Worm (Caenorhabditis elegans) whole organism, L4 larva: ENCODE measurements around the gene C15H9.11.

Experiments used
- F44E2.7 ChIP-seq: fragments of 200-800 bp; sonication (Bioruptor generic); IDR thresholded peaks from 2 replicates; pipeline ENCODE4 v2.1.2; 2022; ENCODE audit warnings: missing genetic modification characterization, missing compliant biosample characterization
- T20F7.1 ChIP-seq: fragments of 200-800 bp; sonication (Bioruptor generic); optimal IDR thresholded peaks from 2 replicates; lab custom pipeline; 2018; ENCODE audit warnings: mild to moderate bottlenecking, missing genetic modification characterization, missing compliant biosample characterization
- T26A8.4 ChIP-seq: fragments of 200-800 bp; sonication (Bioruptor generic); IDR thresholded peaks from 2 replicates; pipeline ENCODE4 v1.3.6; 2022; ENCODE audit warnings: missing genetic modification characterization, missing compliant biosample characterization
- ZK337.2 ChIP-seq: fragments of 200-800 bp; sonication (Bioruptor generic); IDR thresholded peaks from 2 replicates; pipeline ENCODE4 v1.3.6; 2022; ENCODE audit warnings: missing genetic modification reagents, missing genetic modification characterization, missing compliant biosample characterization
- ZK546.5 ChIP-seq, 2 experiments: sonication (generic microtip); optimal IDR thresholded peaks; 2 replicates each; lab custom pipeline; 2017; ENCODE audit warnings: missing biosample characterization in 2 of 2, missing genetic modification characterization in 2 of 2
- aha-1 ChIP-seq: fragments of 150-350 bp; peaks from one replicate; lab custom pipeline; 2014; ENCODE audit warnings: missing biosample characterization, missing genetic modification characterization
- aly-2 ChIP-seq: sonication (generic microtip); optimal IDR thresholded peaks from 2 replicates; lab custom pipeline; 2018; ENCODE audit warnings: missing biosample characterization, missing genetic modification characterization
- ama-1 ChIP-seq: fragments of 150-350 bp; optimal IDR thresholded peaks from 2 replicates; lab custom pipeline; 2014; ENCODE audit warnings: inconsistent platforms, mixed read lengths
- ceh-32 ChIP-seq: sonication (generic microtip); optimal IDR thresholded peaks from 2 replicates; lab custom pipeline; 2016; ENCODE audit warnings: mild to moderate bottlenecking, missing genetic modification characterization, missing compliant biosample characterization; ENCODE audit not compliant: poor library complexity
- ceh-62 ChIP-seq: sonication (generic microtip); optimal IDR thresholded peaks from 2 replicates; lab custom pipeline; 2017; ENCODE audit warnings: missing biosample characterization, missing genetic modification characterization
- ceh-82 ChIP-seq: sonication (generic microtip); optimal IDR thresholded peaks from 2 replicates; lab custom pipeline; 2017; ENCODE audit warnings: missing biosample characterization, missing genetic modification characterization
- ctbp-1 ChIP-seq: fragments of 200-800 bp; sonication (Bioruptor generic); IDR thresholded peaks from 2 replicates; pipeline ENCODE4 v1.3.6; 2022; ENCODE audit warnings: missing genetic modification reagents, missing genetic modification characterization, missing compliant biosample characterization
- daf-16 ChIP-seq, 3 experiments: sonication (generic microtip); optimal IDR thresholded peaks; 2 replicates each; lab custom pipeline; 2016 to 2017; ENCODE audit warnings: missing genetic modification characterization in 3 of 3, missing genetic modification reagents in 3 of 3, mild to moderate bottlenecking in 2 of 3, missing compliant biosample characterization in 2 of 3, missing biosample characterization in 1 of 3, moderate library complexity in 1 of 3
- daf-19 ChIP-seq: fragments of 200-800 bp; sonication (Bioruptor generic); conservative IDR thresholded peaks from 2 replicates; pipeline ENCODE4 v1.3.6; 2022; ENCODE audit warnings: missing genetic modification characterization, missing compliant biosample characterization
- daf-8 ChIP-seq: fragments of 200-800 bp; sonication (Bioruptor generic); IDR thresholded peaks from 2 replicates; pipeline ENCODE4 v1.3.6; 2022; ENCODE audit warnings: missing genetic modification characterization, missing compliant biosample characterization
- dmd-9 ChIP-seq: fragments of 200-800 bp; sonication (Bioruptor generic); IDR thresholded peaks from 2 replicates; pipeline ENCODE4 v1.3.6; 2022; ENCODE audit warnings: missing genetic modification reagents, missing genetic modification characterization, missing compliant biosample characterization
- duxl-1 ChIP-seq: sonication (generic microtip); optimal IDR thresholded peaks from 2 replicates; lab custom pipeline; 2016; ENCODE audit warnings: mild to moderate bottlenecking, missing genetic modification characterization, moderate library complexity, missing compliant biosample characterization; ENCODE audit not compliant: poor library complexity
- dve-1 ChIP-seq: sonication (generic microtip); optimal IDR thresholded peaks from 2 replicates; lab custom pipeline; 2017; ENCODE audit warnings: antibody characterized with exemption, mild to moderate bottlenecking, missing genetic modification characterization, missing compliant biosample characterization; ENCODE audit not compliant: insufficient read depth
- egl-27 ChIP-seq: sonication (generic microtip); optimal IDR thresholded peaks from 3 replicates; lab custom pipeline; 2017; ENCODE audit warnings: missing biosample characterization, missing genetic modification reagents, missing genetic modification characterization
- egl-43 ChIP-seq: fragments of 200-800 bp; sonication (Bioruptor generic); IDR thresholded peaks from 2 replicates; pipeline ENCODE4 v1.3.6; 2022; ENCODE audit warnings: missing genetic modification reagents, missing genetic modification characterization, missing compliant biosample characterization
- hlh-11 ChIP-seq: fragments of 200-800 bp; sonication (Bioruptor generic); optimal IDR thresholded peaks from 2 replicates; lab custom pipeline; 2018; ENCODE audit warnings: mild to moderate bottlenecking, missing genetic modification characterization, missing compliant biosample characterization
- hmg-1.1 ChIP-seq: fragments of 200-800 bp; sonication (Bioruptor generic); IDR thresholded peaks from 2 replicates; pipeline ENCODE4 v1.3.6; 2022; ENCODE audit warnings: missing genetic modification reagents, missing genetic modification characterization, missing compliant biosample characterization
- lim-7 ChIP-seq: fragments of 200-800 bp; sonication (Bioruptor generic); IDR thresholded peaks from 2 replicates; pipeline ENCODE4 v1.3.6; 2022; ENCODE audit warnings: missing genetic modification characterization, missing compliant biosample characterization
- lin-13 ChIP-seq: fragments of 150-350 bp; optimal IDR thresholded peaks from 2 replicates; lab custom pipeline; 2014; ENCODE audit warnings: missing biosample characterization, missing genetic modification reagents, missing genetic modification characterization
- lin-15B ChIP-seq: fragments of 150-350 bp; sonication (generic microtip); optimal IDR thresholded peaks from 3 replicates; lab custom pipeline; 2014; ENCODE audit warnings: missing biosample characterization, missing genetic modification characterization
- lin-38 ChIP-seq: fragments of 200-800 bp; sonication (Bioruptor generic); IDR thresholded peaks from 2 replicates; pipeline ENCODE4 v1.3.6; 2022; ENCODE audit warnings: missing genetic modification reagents, missing genetic modification characterization, missing compliant biosample characterization
- lin-39 ChIP-seq: fragments of 150-350 bp; optimal IDR thresholded peaks from 2 replicates; lab custom pipeline; 2014; ENCODE audit warnings: missing biosample characterization, missing genetic modification reagents, missing genetic modification characterization
- lir-3 ChIP-seq: sonication (generic microtip); optimal IDR thresholded peaks from 2 replicates; lab custom pipeline; 2016; ENCODE audit warnings: mild to moderate bottlenecking, missing genetic modification characterization, missing compliant biosample characterization
- lsy-2 ChIP-seq, 2 experiments: fragments of 150-350 bp in 1 of 2; sonication (generic microtip) in 1 of 2; optimal IDR thresholded peaks; 2 replicates each; lab custom pipeline; 2014 to 2017; ENCODE audit warnings: missing biosample characterization in 2 of 2, missing genetic modification characterization in 2 of 2
- madf-5 ChIP-seq, 2 experiments: fragments of 200-800 bp; sonication (Bioruptor generic); IDR thresholded peaks; 2 replicates each; pipeline ENCODE4 v1.3.6; 2022; ENCODE audit warnings: missing compliant biosample characterization in 2 of 2, missing genetic modification characterization in 2 of 2
- mep-1 ChIP-seq: fragments of 150-350 bp; sonication (generic microtip); optimal IDR thresholded peaks from 3 replicates; lab custom pipeline; 2014; ENCODE audit warnings: missing biosample characterization, missing genetic modification characterization
- mes-2 ChIP-seq: sonication (generic microtip); optimal IDR thresholded peaks from 2 replicates; lab custom pipeline; 2016; ENCODE audit warnings: missing genotype, mild to moderate bottlenecking, missing genetic modification characterization, missing compliant biosample characterization; ENCODE audit not compliant: poor library complexity, severe bottlenecking
- mxl-2 ChIP-seq: fragments of 200-800 bp; sonication (Bioruptor generic); conservative IDR thresholded peaks from 2 replicates; pipeline ENCODE4 v1.3.6; 2022; ENCODE audit warnings: missing genetic modification reagents, missing genetic modification characterization, missing compliant biosample characterization
- nhr-11 ChIP-seq: fragments of 150-350 bp; optimal IDR thresholded peaks from 2 replicates; lab custom pipeline; 2014; ENCODE audit warnings: missing biosample characterization, missing genetic modification characterization
- nhr-111 ChIP-seq: fragments of 200-800 bp; sonication (Bioruptor generic); optimal IDR thresholded peaks from 2 replicates; lab custom pipeline; 2018; ENCODE audit warnings: mild to moderate bottlenecking, missing genetic modification characterization, missing compliant biosample characterization
- nhr-25 ChIP-seq: sonication (generic microtip); optimal IDR thresholded peaks from 2 replicates; lab custom pipeline; 2017; ENCODE audit warnings: missing genetic modification characterization, mild to moderate bottlenecking, missing compliant biosample characterization, antibody characterized with exemption, moderate library complexity, borderline replicate concordance; ENCODE audit not compliant: insufficient read depth
- nhr-28 ChIP-seq: fragments of 150-350 bp; optimal IDR thresholded peaks from 2 replicates; lab custom pipeline; 2014; ENCODE audit warnings: missing biosample characterization, missing genetic modification characterization
- nhr-41 ChIP-seq: fragments of 200-800 bp; sonication (Bioruptor generic); IDR thresholded peaks from 2 replicates; pipeline ENCODE4 v1.3.6; 2022; ENCODE audit warnings: missing genetic modification reagents, missing genetic modification characterization, missing compliant biosample characterization
- nhr-76 ChIP-seq: fragments of 150-350 bp; optimal IDR thresholded peaks from 2 replicates; lab custom pipeline; 2014; ENCODE audit warnings: missing biosample characterization, missing genetic modification characterization
- php-3 ChIP-seq: fragments of 200-800 bp; sonication (Bioruptor generic); IDR thresholded peaks from 2 replicates; pipeline ENCODE4 v1.3.6; 2022; ENCODE audit warnings: missing genetic modification reagents, missing genetic modification characterization, missing compliant biosample characterization
- pqm-1 ChIP-seq: sonication (generic microtip); optimal IDR thresholded peaks from 2 replicates; lab custom pipeline; 2017; ENCODE audit warnings: missing biosample characterization, missing genetic modification characterization
- rbr-2 ChIP-seq: sonication (generic microtip); optimal IDR thresholded peaks from 2 replicates; lab custom pipeline; 2016; ENCODE audit warnings: missing genotype, missing genetic modification characterization, missing compliant biosample characterization
- spr-1 ChIP-seq: sonication (generic microtip); optimal IDR thresholded peaks from 2 replicates; lab custom pipeline; 2016; ENCODE audit warnings: mild to moderate bottlenecking, missing genetic modification characterization, missing compliant biosample characterization
- tra-1 ChIP-seq: fragments of 200-800 bp; sonication (Bioruptor generic); IDR thresholded peaks from 2 replicates; pipeline ENCODE4 v1.3.6; 2022; ENCODE audit warnings: missing genetic modification reagents, missing genetic modification characterization, missing compliant biosample characterization
- unc-39 ChIP-seq: sonication (generic microtip); optimal IDR thresholded peaks from 2 replicates; lab custom pipeline; 2017; ENCODE audit warnings: missing biosample characterization, missing genetic modification characterization
- zip-11 ChIP-seq: fragments of 200-800 bp; sonication (Bioruptor generic); IDR thresholded peaks from 2 replicates; pipeline ENCODE4 v1.3.6; 2022; ENCODE audit warnings: missing genetic modification characterization, missing compliant biosample characterization

The C15H9.11 gene

DNA sequence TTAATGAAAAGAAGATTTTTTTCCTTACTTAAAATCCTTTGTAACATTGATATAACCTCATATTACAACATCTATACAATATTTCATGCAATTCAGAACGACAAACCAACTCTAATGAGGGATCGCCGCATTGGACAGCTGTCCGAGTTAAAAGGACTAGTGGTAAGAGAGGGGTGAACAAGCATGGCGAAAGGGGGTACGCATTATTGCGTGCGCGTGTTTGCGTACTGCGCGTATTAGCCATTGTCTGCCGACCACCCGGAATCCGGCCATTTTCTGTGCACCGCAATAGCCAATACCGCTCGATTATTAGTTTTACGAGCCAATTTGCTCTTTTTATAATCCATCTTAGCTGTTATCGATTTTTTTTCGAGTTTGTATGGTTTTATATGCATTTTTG is 5.6 kb downstream of the C15H9.11 start, which contains the start of gene C15H9.4 (continued):
- no peak for TF ChIP-seq ZK546.5 (tag; optimal IDR thresholded peaks at IDR 0.05; lab: Kevin White, UChicago)
- no peak for TF ChIP-seq ZK337.2 (GFP tag; lab: Robert Waterston, UW)
- TF ChIP-seq ctbp-1 (GFP tag; lab: Robert Waterston, UW) = peak; percentile 56
- no peak for TF ChIP-seq zip-11
- no peak for TF ChIP-seq aly-2 (tag; lab: Kevin White, UChicago)
- TF ChIP-seq unc-39 (tag; lab: Kevin White, UChicago) = no peak
- peak; percentile 73 for TF ChIP-seq hmg-1.1
- no peak for TF ChIP-seq lin-15B (tag; lab: Kevin White, UChicago)
- TF ChIP-seq dve-1 (tag; lab: Kevin White, UChicago) = no peak
- no peak for TF ChIP-seq ceh-62 (tag; lab: Kevin White, UChicago)
- no peak for TF ChIP-seq mxl-2
- peak; percentile 21; the same call in 1 of the 2 replicates for TF ChIP-seq T26A8.4 (GFP tag; lab: Robert Waterston, UW)
- TF ChIP-seq ama-1 (lab: Kevin White, UChicago) = no peak
- no peak for TF ChIP-seq nhr-11 (tag; lab: Kevin White, UChicago)
- no peak for TF ChIP-seq nhr-28
- peak; percentile 27 for TF ChIP-seq lin-13
- no peak for TF ChIP-seq nhr-25
- no peak for TF ChIP-seq tra-1
- TF ChIP-seq nhr-76 (tag; lab: Kevin White, UChicago) = no peak
- TF ChIP-seq rbr-2 (tag; lab: Kevin White, UChicago) = peak; percentile 8
- no peak for TF ChIP-seq pqm-1 (tag; lab: Kevin White, UChicago)
- TF ChIP-seq nhr-41 (GFP tag; lab: Robert Waterston, UW) = no peak
- TF ChIP-seq madf-5 (GFP tag; IDR thresholded peaks at IDR 0.05; lab: Robert Waterston, UW) = no peak
- no peak for TF ChIP-seq egl-27
- TF ChIP-seq duxl-1 (tag; lab: Kevin White, UChicago) = no peak
- peak; percentile 30 for TF ChIP-seq hlh-11 (tag; lab: Kevin White, UChicago)
- no peak for TF ChIP-seq lir-3 (tag; lab: Kevin White, UChicago)
- no peak for TF ChIP-seq daf-19 (GFP tag; lab: Robert Waterston, UW)
- TF ChIP-seq ceh-82 (tag; lab: Kevin White, UChicago) = no peak
- TF ChIP-seq lim-7 (GFP tag; lab: Robert Waterston, UW) = no peak
- 0 out of 2 replicates have a peak, but pooled peaks have one; percentile 26 for TF ChIP-seq php-3
- TF ChIP-seq mes-2 (tag; lab: Kevin White, UChicago) = peak; percentile 71
- TF ChIP-seq nhr-111 = no peak
- no peak for TF ChIP-seq daf-8
- 0 out of 2 replicates have a peak, but pooled peaks have one; percentile 17 for TF ChIP-seq egl-43 (GFP tag; lab: Robert Waterston, UW)
- no peak for TF ChIP-seq lin-39
- TF ChIP-seq F44E2.7 (GFP tag; lab: Robert Waterston, UW) = no peak
- TF ChIP-seq spr-1 (tag; lab: Kevin White, UChicago) = no peak

DNA sequence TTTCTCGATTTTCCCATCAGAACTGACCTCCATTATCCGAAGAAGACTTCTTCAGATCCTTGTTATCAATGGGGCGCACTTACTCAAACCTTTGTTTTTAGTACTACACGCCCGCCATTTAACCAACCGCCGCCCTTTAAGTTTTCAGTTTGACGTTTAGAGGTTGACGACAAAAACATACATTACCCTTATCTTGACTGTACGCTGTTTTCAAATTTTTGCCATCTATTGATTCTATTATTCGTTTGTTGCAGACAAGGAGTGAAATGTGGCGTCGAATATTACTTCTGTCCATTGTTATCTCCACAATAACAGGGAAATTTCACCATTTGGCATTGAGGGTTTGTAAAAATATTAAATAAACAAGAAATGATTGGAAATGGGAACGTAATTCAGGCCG is 10.2 kb downstream of the C15H9.11 start, which contains the start of gene C15H9.5:
C15H9.5 (plus strand) TSS at position 255 of the 400 bp plus-strand sequence.
- TF ChIP-seq ceh-32 (tag; lab: Kevin White, UChicago) (no peak), nhr-28 (peak; percentile 33), daf-16 (GFP tag; optimal IDR thresholded peaks at IDR 0.05; lab: Kevin White, UChicago) (no peak), daf-16 (tag; optimal IDR thresholded peaks at IDR 0.05; lab: Kevin White, UChicago) (peak; percentile 93), dmd-9 (GFP tag; lab: Robert Waterston, UW) (no peak), hlh-11 (tag; lab: Kevin White, UChicago) (peak; percentile 47), pqm-1 (tag; lab: Kevin White, UChicago) (peak; percentile 38), T20F7.1 (GFP tag; lab: Kevin White, UChicago) (no peak), aha-1 (tag; lab: Kevin White, UChicago) (peak; percentile 43), dve-1 (tag; lab: Kevin White, UChicago) (peak; percentile 56), lsy-2 (tag; optimal IDR thresholded peaks at IDR 0.05; lab: Kevin White, UChicago) (peak in 1 of 2 experiments; percentile 27), T26A8.4 (GFP tag; lab: Robert Waterston, UW) (peak; percentile 48; the same call in 1 of the 2 replicates), mep-1 (peak; percentile 12), lin-38 (peak; percentile 49)
